Fruit fly (Drosophila melanogaster) Kc167 (cell line): ENCODE results near the gene mRpL16.

Experiments used
- Myc ChIP-seq: fragments of >200 bp; optimal IDR thresholded peaks from 2 replicates; lab custom pipeline; 2017; ENCODE audit warnings: missing external identifiers
- h ChIP-seq: fragments of >200 bp; optimal IDR thresholded peaks from 3 replicates; lab custom pipeline; 2018; ENCODE audit warnings: missing external identifiers
- psq ChIP-seq: fragments of >200 bp; optimal IDR thresholded peaks from 2 replicates; lab custom pipeline; 2017; ENCODE audit warnings: missing external identifiers
- ttk ChIP-seq: sonication (Bioruptor generic); optimal IDR thresholded peaks from 2 replicates; lab custom pipeline; 2017; ENCODE audit warnings: missing external identifiers

DNA sequence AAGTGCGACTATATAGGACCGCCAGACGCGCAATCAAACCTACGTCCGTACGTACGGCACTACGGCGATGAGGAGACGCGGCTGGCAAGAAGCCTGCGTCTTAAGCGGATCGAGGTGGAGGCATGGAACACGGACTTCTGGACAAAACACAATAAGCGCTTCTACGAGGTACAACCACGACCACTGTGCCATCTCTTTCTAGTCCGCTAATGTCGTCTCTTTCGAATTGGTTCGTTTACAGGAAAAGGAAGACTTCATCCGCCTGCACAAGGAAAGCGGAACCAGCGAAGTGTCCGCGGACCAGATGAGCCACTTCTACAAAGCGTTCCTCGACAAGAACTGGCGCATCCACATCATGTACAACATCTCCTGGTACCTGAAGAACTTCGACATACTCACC is 9.3 kb upstream of the mRpL16 start:
- TF ChIP-seq psq (no peak), h (lab: Kevin White, UChicago) (no peak), Myc (lab: Kevin White, UChicago) (no peak), ttk (lab: Kevin White, UChicago) (no peak)
